Worm (Caenorhabditis elegans) whole organism, mixed stage, embryonic: ENCODE measurements around the gene egas-2.

Experiments
- bed-3 ChIP-seq: fragments of 200-800 bp; sonication (Bioruptor generic); optimal IDR thresholded peaks from 3 replicates; lab custom pipeline; 2018; ENCODE audit warnings: mild to moderate bottlenecking, missing genetic modification characterization, moderate library complexity, missing compliant biosample characterization
- blmp-1 ChIP-seq: fragments of 150-350 bp; optimal IDR thresholded peaks from 2 replicates; lab custom pipeline; 2014; ENCODE audit warnings: missing biosample characterization, missing genetic modification characterization
- ces-1 ChIP-seq: fragments of 150-350 bp; optimal IDR thresholded peaks from 2 replicates; lab custom pipeline; 2014; ENCODE audit warnings: missing biosample characterization, missing genetic modification reagents, missing genetic modification characterization
- cnd-1 ChIP-seq: fragments of 200-800 bp; sonication (Bioruptor generic); optimal IDR thresholded peaks from 2 replicates; lab custom pipeline; 2018; ENCODE audit warnings: mild to moderate bottlenecking, missing genetic modification characterization, missing compliant biosample characterization
- drap-1 ChIP-seq: fragments of 200-800 bp; sonication (Bioruptor generic); optimal IDR thresholded peaks from 3 replicates; lab custom pipeline; 2018; ENCODE audit warnings: mild to moderate bottlenecking, missing genetic modification characterization, missing compliant biosample characterization
- elt-1 ChIP-seq: sonication (generic microtip); optimal IDR thresholded peaks from 2 replicates; lab custom pipeline; 2017; ENCODE audit warnings: missing genetic modification characterization, mild to moderate bottlenecking, missing compliant biosample characterization, antibody characterized with exemption, moderate library complexity, borderline replicate concordance; ENCODE audit not compliant: insufficient read depth
- elt-3 ChIP-seq: fragments of 150-350 bp; optimal IDR thresholded peaks from 2 replicates; lab custom pipeline; 2014; ENCODE audit warnings: missing biosample characterization, missing genetic modification characterization
- flh-1 ChIP-seq: fragments of 200-800 bp; sonication (Bioruptor generic); optimal IDR thresholded peaks from 2 replicates; lab custom pipeline; 2018; ENCODE audit warnings: mild to moderate bottlenecking, missing genetic modification characterization, moderate library complexity, missing compliant biosample characterization
- ham-2 ChIP-seq: fragments of 200-800 bp; sonication (Bioruptor generic); optimal IDR thresholded peaks from 2 replicates; lab custom pipeline; 2018; ENCODE audit warnings: mild to moderate bottlenecking, missing genetic modification characterization, missing compliant biosample characterization
- hlh-1 ChIP-seq: fragments of 150-350 bp; optimal IDR thresholded peaks from 2 replicates; lab custom pipeline; 2014; ENCODE audit warnings: missing biosample characterization, missing genetic modification reagents, missing genetic modification characterization
- lin-13 ChIP-seq: fragments of 150-350 bp; optimal IDR thresholded peaks from 2 replicates; lab custom pipeline; 2014; ENCODE audit warnings: missing biosample characterization, missing genetic modification characterization
- lin-32 ChIP-seq: fragments of 200-800 bp; sonication (Bioruptor generic); optimal IDR thresholded peaks from 2 replicates; lab custom pipeline; 2018; ENCODE audit warnings: mild to moderate bottlenecking, missing genetic modification characterization, missing compliant biosample characterization
- lsy-2 ChIP-seq: fragments of 150-350 bp; optimal IDR thresholded peaks from 2 replicates; lab custom pipeline; 2014; ENCODE audit warnings: missing biosample characterization, missing genetic modification characterization
- mab-5 ChIP-seq: fragments of 150-350 bp; optimal IDR thresholded peaks from 2 replicates; lab custom pipeline; 2014; ENCODE audit warnings: missing biosample characterization, missing genetic modification characterization
- mep-1 ChIP-seq: fragments of 150-350 bp; optimal IDR thresholded peaks from 2 replicates; lab custom pipeline; 2017; ENCODE audit warnings: missing biosample characterization, missing genetic modification reagents, missing genetic modification characterization, inconsistent platforms
- mls-2 ChIP-seq: sonication (generic microtip); optimal IDR thresholded peaks from 2 replicates; lab custom pipeline; 2016; ENCODE audit warnings: mild to moderate bottlenecking, missing genetic modification characterization, moderate library complexity, missing compliant biosample characterization
- nhr-12 ChIP-seq: fragments of 150-350 bp; optimal IDR thresholded peaks from 2 replicates; lab custom pipeline; 2014; ENCODE audit warnings: missing biosample characterization, missing genetic modification characterization
- nhr-237 ChIP-seq: fragments of 150-350 bp; optimal IDR thresholded peaks from 2 replicates; lab custom pipeline; 2014; ENCODE audit warnings: missing biosample characterization, missing genetic modification characterization
- nhr-28 ChIP-seq: fragments of 150-350 bp; optimal IDR thresholded peaks from 2 replicates; lab custom pipeline; 2014; ENCODE audit warnings: missing biosample characterization, missing genetic modification characterization
- nhr-76 ChIP-seq: sonication (generic microtip); optimal IDR thresholded peaks from 2 replicates; lab custom pipeline; 2017; ENCODE audit warnings: missing biosample characterization, missing genetic modification characterization
- pha-4 ChIP-seq: fragments of 150-350 bp; optimal IDR thresholded peaks from 2 replicates; lab custom pipeline; 2018; ENCODE audit warnings: missing biosample characterization, missing genetic modification reagents, missing genetic modification characterization
- snpc-4 ChIP-seq: fragments of 150-350 bp; optimal IDR thresholded peaks from 2 replicates; lab custom pipeline; 2014; ENCODE audit warnings: missing biosample characterization, missing genetic modification characterization
- sptf-1 ChIP-seq: sonication (generic microtip); optimal IDR thresholded peaks from 2 replicates; lab custom pipeline; 2017; ENCODE audit warnings: mild to moderate bottlenecking, missing genetic modification characterization, moderate library complexity, missing compliant biosample characterization
- tbx-8 ChIP-seq: fragments of 200-800 bp; sonication (Bioruptor generic); optimal IDR thresholded peaks from 2 replicates; lab custom pipeline; 2018; ENCODE audit warnings: mild to moderate bottlenecking, missing genetic modification characterization, moderate library complexity, missing compliant biosample characterization
- unc-120 ChIP-seq: sonication (generic microtip); optimal IDR thresholded peaks from 2 replicates; lab custom pipeline; 2017; ENCODE audit warnings: missing genetic modification characterization, missing compliant biosample characterization; ENCODE audit not compliant: poor library complexity, severe bottlenecking
- unc-39 ChIP-seq: fragments of 150-350 bp; optimal IDR thresholded peaks from 2 replicates; lab custom pipeline; 2014; ENCODE audit warnings: missing biosample characterization, missing genetic modification characterization
- unc-62 ChIP-seq: fragments of 150-350 bp; optimal IDR thresholded peaks from 2 replicates; lab custom pipeline; 2014; ENCODE audit warnings: missing biosample characterization, missing genetic modification reagents, missing genetic modification characterization
- zip-8 ChIP-seq: fragments of 150-350 bp; optimal IDR thresholded peaks from 2 replicates; lab custom pipeline; 2014; ENCODE audit warnings: missing biosample characterization, missing genetic modification characterization
- ztf-11 ChIP-seq: fragments of 150-350 bp; optimal IDR thresholded peaks from 2 replicates; lab custom pipeline; 2014; ENCODE audit warnings: missing biosample characterization, missing genetic modification characterization

egas-2 gene

DNA sequence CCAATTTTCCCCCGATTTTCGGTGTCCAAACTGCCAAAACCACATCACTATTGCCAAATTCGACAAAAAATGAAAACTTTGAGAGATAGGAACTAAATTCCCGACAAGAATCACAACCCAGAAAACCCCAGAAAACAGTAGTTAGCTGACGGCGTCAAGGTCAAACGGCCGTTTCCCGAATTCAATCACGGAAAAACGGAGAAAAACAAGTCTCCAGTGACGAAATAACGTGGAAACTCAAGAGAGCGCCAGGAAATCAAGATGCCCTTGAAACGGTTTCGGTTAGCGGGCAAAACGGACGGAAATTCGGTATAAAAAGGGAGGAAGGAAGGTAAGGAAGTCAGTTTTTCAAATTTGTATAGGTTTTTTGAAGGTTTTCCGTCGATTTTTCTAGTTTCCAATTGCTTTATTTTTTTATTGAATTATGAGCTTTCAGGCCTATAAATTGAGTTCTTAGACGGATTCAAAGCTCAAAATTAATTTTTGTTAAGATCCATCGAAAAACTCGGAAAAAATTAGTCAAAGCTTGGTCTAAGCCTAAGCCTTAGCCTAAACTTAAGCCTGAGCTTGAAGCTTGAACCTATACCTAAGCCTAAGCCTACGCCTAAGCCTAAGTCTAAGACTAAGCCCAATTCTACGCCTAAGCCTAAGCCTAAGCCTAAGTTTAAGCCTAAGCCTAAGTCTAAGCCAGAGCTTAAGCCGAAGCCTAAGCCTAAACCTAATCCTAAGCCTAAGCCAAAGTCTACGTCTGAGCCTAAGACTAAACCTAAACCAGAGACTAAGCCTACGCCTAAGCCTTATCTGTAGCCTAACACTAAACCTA lies 12.4 kb upstream of the egas-2 start:
- TF ChIP-seq zip-8 (no peak), ham-2 (GFP tag; lab: Kevin White, UChicago) (peak; percentile 57)

DNA sequence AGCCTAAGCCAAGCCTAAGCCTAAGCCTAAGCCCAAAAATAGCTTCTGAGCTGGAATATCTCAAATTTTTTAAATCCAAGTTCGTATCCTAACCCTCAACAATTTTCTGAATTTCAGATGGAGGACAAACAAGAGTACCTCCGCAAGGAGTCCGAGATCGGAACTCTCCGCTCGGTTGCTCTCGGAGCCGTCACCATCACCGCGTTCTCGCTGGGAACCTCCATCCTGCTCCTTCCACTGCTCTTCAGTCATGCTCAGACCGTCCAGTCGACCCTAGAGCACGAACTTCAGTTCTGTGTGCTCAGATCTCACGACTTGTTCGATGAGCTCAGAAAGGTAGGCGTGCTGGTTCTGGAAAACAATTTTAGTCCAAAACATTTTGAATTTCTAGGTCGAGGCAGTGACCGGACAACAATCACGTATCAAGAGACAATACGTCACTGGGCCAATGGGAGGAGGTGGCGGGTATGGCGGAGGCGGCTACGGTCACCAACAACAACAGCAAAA lies 11.7 kb upstream of the egas-2 start, which contains the start of gene col-42:
TSS of gene col-42 (plus strand) at position 118 of the 507 bp plus-strand sequence.
- TF ChIP-seq blmp-1 (no peak), flh-1 (GFP tag; lab: Kevin White, UChicago) (no peak), cnd-1 (tag; lab: Kevin White, UChicago) (no peak), ham-2 (GFP tag; lab: Kevin White, UChicago) (no peak), elt-1 (tag; lab: Kevin White, UChicago) (no peak)

DNA sequence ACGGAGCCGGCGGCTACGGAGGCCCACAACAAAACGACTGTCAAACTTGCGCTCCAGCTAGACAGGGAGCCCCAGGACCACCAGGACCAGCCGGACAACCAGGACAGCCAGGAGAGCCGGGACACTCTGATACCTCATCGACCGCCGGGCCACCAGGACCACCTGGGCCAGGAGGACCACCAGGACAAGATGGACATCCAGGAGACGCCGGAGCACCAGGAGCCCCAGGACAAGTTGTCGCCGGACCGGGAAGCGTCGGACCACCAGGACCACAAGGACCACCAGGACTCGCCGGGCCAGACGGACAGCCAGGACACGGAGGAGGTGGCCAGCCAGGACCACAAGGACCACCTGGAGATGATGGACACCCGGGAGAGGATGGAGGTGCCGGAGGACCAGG lies 11.1 kb upstream of the egas-2 start:
- TF ChIP-seq elt-1 (tag; lab: Kevin White, UChicago) = no peak
- TF ChIP-seq sptf-1 (tag; lab: Kevin White, UChicago) = peak; percentile 34
- no peak for TF ChIP-seq ham-2 (GFP tag; lab: Kevin White, UChicago)
- TF ChIP-seq bed-3 (GFP tag; lab: Kevin White, UChicago) = no peak

DNA sequence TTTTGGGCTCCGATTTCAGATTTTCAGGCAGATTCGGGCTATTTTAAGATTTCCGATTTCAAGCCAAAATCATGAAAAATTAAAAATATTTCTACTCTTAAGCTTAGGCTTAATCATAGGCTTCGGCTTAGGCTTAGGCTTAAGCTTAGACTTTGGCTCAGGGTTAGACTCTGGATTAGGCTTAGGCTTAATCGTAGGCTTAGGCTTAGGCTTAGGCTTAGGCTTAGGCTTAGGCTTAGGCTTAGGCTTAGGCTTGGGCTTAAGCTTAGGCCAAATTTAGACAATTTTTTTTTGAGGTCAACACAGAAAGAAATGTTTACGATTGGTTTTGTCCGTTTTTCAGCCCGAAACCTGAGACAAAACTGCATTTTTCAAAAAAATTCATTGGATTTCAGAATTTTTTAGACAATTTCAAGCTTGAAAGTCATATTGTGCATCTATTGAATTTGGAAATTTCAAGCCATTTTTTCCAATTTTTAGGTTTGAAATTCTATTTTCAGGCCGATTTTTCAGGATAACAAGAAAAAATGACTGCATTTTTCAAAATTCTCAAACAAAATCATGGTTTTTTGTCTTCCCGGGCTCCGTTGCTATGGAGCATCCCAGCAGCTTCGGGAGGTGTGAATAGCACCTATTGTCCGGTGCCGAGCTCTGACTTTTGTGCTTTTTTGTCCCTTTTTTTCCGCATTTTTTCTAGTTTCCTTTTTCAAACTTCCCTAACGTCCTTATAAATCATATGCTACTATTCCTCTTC lies 10.4 kb upstream of the egas-2 start, which contains the start of gene egas-1:
TSS of gene egas-1 (plus strand) at position 704 of the 754 bp plus-strand sequence.
- no peak for TF ChIP-seq unc-39
- no peak for TF ChIP-seq mep-1 (tag; lab: Kevin White, UChicago)
- no peak for TF ChIP-seq bed-3 (GFP tag; lab: Kevin White, UChicago)
- TF ChIP-seq zip-8 = no peak
- no peak for TF ChIP-seq ztf-11 (tag; lab: Kevin White, UChicago)
- no peak for TF ChIP-seq lin-32 (GFP tag; lab: Kevin White, UChicago)
- no peak for TF ChIP-seq nhr-12 (tag; lab: Kevin White, UChicago)
- no peak for TF ChIP-seq snpc-4 (tag; lab: Kevin White, UChicago)

DNA sequence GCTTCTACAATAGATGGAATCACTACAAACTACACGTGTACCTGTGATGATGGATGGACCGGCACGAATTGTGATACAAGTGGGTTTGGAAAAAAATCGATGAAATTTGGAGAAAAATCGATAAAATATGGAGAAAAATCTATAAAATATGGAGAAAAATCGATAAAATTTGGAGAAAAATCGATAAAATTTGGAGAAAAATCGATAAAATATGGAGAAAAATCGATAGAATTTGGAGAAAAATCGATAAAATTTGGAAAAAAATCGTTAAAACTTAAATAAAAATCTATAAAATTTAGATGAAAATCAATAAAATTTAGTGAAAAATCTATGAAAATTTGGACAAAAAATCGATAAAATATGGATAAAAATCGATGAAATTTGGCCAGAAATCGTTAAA lies 5.9 kb upstream of the egas-2 start:
- TF ChIP-seq flh-1 (GFP tag; lab: Kevin White, UChicago) (no peak), ces-1 (GFP tag; lab: Kevin White, UChicago) (no peak), unc-62 (no peak), tbx-8 (GFP tag; lab: Kevin White, UChicago) (no peak), nhr-28 (tag; lab: Kevin White, UChicago) (no peak), lin-13 (no peak), bed-3 (GFP tag; lab: Kevin White, UChicago) (no peak)

DNA sequence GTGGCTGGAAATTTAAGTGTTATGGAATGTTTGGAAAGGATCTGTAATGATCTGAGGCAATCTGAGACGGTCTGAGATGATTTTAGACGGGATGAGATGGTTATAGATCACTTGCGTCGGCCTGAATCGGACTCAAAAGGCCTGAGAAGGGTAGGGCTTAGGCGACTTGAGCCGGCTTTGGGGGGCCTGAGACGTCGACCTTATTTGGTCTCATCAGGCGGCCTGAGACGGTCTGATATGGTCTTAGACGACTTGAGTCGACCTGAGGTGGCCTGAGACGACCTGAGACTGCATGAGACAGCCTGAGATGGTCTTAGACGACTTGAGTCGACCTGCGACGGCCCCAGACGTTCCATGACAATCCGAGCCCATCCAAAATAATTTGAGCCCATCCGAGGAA lies 6.2 kb downstream of the egas-2 start:
- TF ChIP-seq unc-39 (no peak), nhr-237 (tag; lab: Kevin White, UChicago) (no peak)
- TF ChIP-seq, all 35 proteins: peak for 0

DNA sequence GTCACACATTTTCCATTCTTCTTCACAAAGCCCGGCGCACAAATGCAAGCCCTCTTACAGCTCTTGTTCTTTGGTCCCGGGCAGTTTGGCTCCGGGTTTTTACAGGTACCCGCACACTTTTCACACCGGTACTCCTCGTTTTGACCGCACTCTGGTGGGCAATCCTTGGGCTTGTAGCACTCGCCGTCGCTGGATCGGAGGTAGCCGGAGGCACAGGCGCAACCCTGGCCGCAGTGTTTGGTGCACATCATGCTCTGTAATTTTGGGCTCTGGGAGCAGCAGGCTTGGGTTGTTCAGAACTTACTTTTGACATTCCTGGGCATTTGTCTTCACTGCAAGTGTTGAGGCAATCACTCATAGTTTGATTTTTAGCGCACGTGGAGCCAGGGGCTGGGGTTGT lies 7.2 kb downstream of the egas-2 start:
- TF ChIP-seq elt-1 (tag; lab: Kevin White, UChicago) (no peak), ces-1 (GFP tag; lab: Kevin White, UChicago) (no peak), unc-120 (tag; lab: Kevin White, UChicago) (no peak), tbx-8 (GFP tag; lab: Kevin White, UChicago) (no peak), sptf-1 (tag; lab: Kevin White, UChicago) (no peak), ham-2 (GFP tag; lab: Kevin White, UChicago) (no peak), lsy-2 (tag; lab: Kevin White, UChicago) (no peak), unc-39 (no peak), mep-1 (tag; lab: Kevin White, UChicago) (no peak), ztf-11 (tag; lab: Kevin White, UChicago) (no peak), drap-1 (GFP tag; lab: Kevin White, UChicago) (no peak), mab-5 (tag; lab: Kevin White, UChicago) (no peak), mls-2 (tag; lab: Kevin White, UChicago) (no peak), hlh-1 (no peak), nhr-76 (no peak), pha-4 (no peak), snpc-4 (tag; lab: Kevin White, UChicago) (no peak), elt-3 (tag; lab: Kevin White, UChicago) (no peak), blmp-1 (no peak), nhr-237 (tag; lab: Kevin White, UChicago) (no peak)
- TF ChIP-seq, all 35 proteins: peak for 0
